Fruit fly (Drosophila melanogaster) whole organism, wandering third instar larva: ENCODE data around the gene Mip.

Experiments
- Abd-B ChIP-seq: fragments of >200 bp; optimal IDR thresholded peaks from 2 replicates; lab custom pipeline; 2017; ENCODE audit warnings: missing biosample characterization, missing genetic modification characterization
- CG32264 ChIP-seq: fragments of 200-800 bp; sonication (Bioruptor generic); optimal IDR thresholded peaks from 2 replicates; lab custom pipeline; 2016; ENCODE audit warnings: missing biosample characterization, missing genetic modification characterization
- Dfd ChIP-seq: fragments of >200 bp; optimal IDR thresholded peaks from 2 replicates; lab custom pipeline; 2017; ENCODE audit warnings: missing biosample characterization, missing genetic modification characterization
- Dif ChIP-seq: fragments of 200-275, 200-300 bp; sonication (Bioruptor generic); optimal IDR thresholded peaks from 2 replicates; lab custom pipeline; 2018; ENCODE audit warnings: missing biosample characterization, missing genetic modification characterization; ENCODE audit not compliant: partially characterized antibody
- GATAd ChIP-seq: sonication (Bioruptor generic); optimal IDR thresholded peaks from 2 replicates; lab custom pipeline; 2016; ENCODE audit warnings: missing biosample characterization, missing genetic modification characterization
- HLH106 ChIP-seq: fragments of 200-800 bp; optimal IDR thresholded peaks from 3 replicates; lab custom pipeline; 2019; ENCODE audit warnings: missing biosample characterization, mild to moderate bottlenecking, missing genetic modification characterization, moderate library complexity
- Hnf4 ChIP-seq: fragments of 200-800 bp; sonication (Bioruptor generic); optimal IDR thresholded peaks from 2 replicates; lab custom pipeline; 2016; ENCODE audit warnings: missing biosample characterization, mild to moderate bottlenecking, missing genetic modification characterization
- Hr78 ChIP-seq: fragments of >200 bp; optimal IDR thresholded peaks from 2 replicates; lab custom pipeline; 2017; ENCODE audit warnings: missing biosample characterization, missing genetic modification characterization
- Hr83 ChIP-seq: fragments of 200-300 bp; sonication (Bioruptor generic); optimal IDR thresholded peaks from 2 replicates; lab custom pipeline; 2016; ENCODE audit warnings: missing biosample characterization, mild to moderate bottlenecking, missing genetic modification characterization, moderate library complexity; ENCODE audit not compliant: poor library complexity, severe bottlenecking
- Mio ChIP-seq: sonication (Bioruptor generic); optimal IDR thresholded peaks from 2 replicates; lab custom pipeline; 2016; ENCODE audit warnings: missing biosample characterization, missing genetic modification characterization
- Myc ChIP-seq: fragments of >200 bp; optimal IDR thresholded peaks from 2 replicates; lab custom pipeline; 2017
- N ChIP-seq: fragments of >200 bp; optimal IDR thresholded peaks from 2 replicates; lab custom pipeline; 2018; ENCODE audit warnings: missing biosample characterization, missing external identifiers, missing genetic modification characterization
- OdsH ChIP-seq: fragments of 200-800 bp; sonication (Bioruptor generic); optimal IDR thresholded peaks from 2 replicates; lab custom pipeline; 2016; ENCODE audit warnings: missing biosample characterization, mild to moderate bottlenecking, missing genetic modification characterization
- Sp1 ChIP-seq: fragments of 200-800 bp; sonication (Bioruptor generic); optimal IDR thresholded peaks from 3 replicates; lab custom pipeline; 2019; ENCODE audit warnings: missing biosample characterization, mild to moderate bottlenecking, missing genetic modification characterization, moderate library complexity
- Vsx2 ChIP-seq: fragments of 200-300, 225-300 bp; sonication (Bioruptor generic); optimal IDR thresholded peaks from 2 replicates; lab custom pipeline; 2018; ENCODE audit warnings: missing biosample characterization, missing genetic modification characterization; ENCODE audit not compliant: partially characterized antibody
- br ChIP-seq: fragments of 200-800 bp; sonication (Bioruptor generic); optimal IDR thresholded peaks from 2 replicates; lab custom pipeline; 2016; ENCODE audit warnings: missing biosample characterization, missing genetic modification characterization
- dmrt93B ChIP-seq: fragments of 200-800 bp; sonication (Bioruptor generic); optimal IDR thresholded peaks from 2 replicates; lab custom pipeline; 2018; ENCODE audit warnings: missing biosample characterization, mild to moderate bottlenecking, missing genetic modification characterization
- dsf ChIP-seq: sonication (Bioruptor generic); optimal IDR thresholded peaks from 2 replicates; lab custom pipeline; 2016; ENCODE audit warnings: missing biosample characterization, missing genetic modification characterization, borderline replicate concordance
- foxo ChIP-seq, 2 experiments: fragments of 200-800 bp; sonication (Bioruptor generic); optimal IDR thresholded peaks; 2 replicates in 1 of 2; 3 replicates in 1 of 2; lab custom pipeline; 2016 to 2017; ENCODE audit warnings: missing biosample characterization in 2 of 2, missing genetic modification characterization in 2 of 2
- fru ChIP-seq: fragments of 200-800 bp; sonication (Bioruptor generic); optimal IDR thresholded peaks from 3 replicates; lab custom pipeline; 2016; ENCODE audit warnings: missing biosample characterization, mild to moderate bottlenecking, missing genetic modification characterization
- h ChIP-seq: fragments of 200-800 bp; sonication (Bioruptor generic); optimal IDR thresholded peaks from 3 replicates; lab custom pipeline; 2016; ENCODE audit warnings: missing biosample characterization, mild to moderate bottlenecking, missing genetic modification characterization
- jim ChIP-seq: fragments of 175-275, 200-325 bp; sonication (Bioruptor generic); optimal IDR thresholded peaks from 2 replicates; lab custom pipeline; 2016; ENCODE audit warnings: missing biosample characterization, mild to moderate bottlenecking, missing genetic modification characterization
- lola ChIP-seq: fragments of >200 bp; optimal IDR thresholded peaks from 2 replicates; lab custom pipeline; 2017; ENCODE audit warnings: missing biosample characterization, missing genetic modification characterization
- pan ChIP-seq: fragments of >200 bp; optimal IDR thresholded peaks from 2 replicates; lab custom pipeline; 2017
- psq ChIP-seq: fragments of 200-800 bp; sonication (Bioruptor generic); optimal IDR thresholded peaks from 3 replicates; lab custom pipeline; 2017; ENCODE audit warnings: missing biosample characterization, mild to moderate bottlenecking, missing genetic modification characterization, moderate library complexity
- rgr ChIP-seq: fragments of 200-800 bp; sonication (Bioruptor generic); optimal IDR thresholded peaks from 3 replicates; lab custom pipeline; 2016; ENCODE audit warnings: missing biosample characterization, mild to moderate bottlenecking, missing genetic modification characterization
- sage ChIP-seq: fragments of 200-800 bp; sonication (Bioruptor generic); optimal IDR thresholded peaks from 2 replicates; lab custom pipeline; 2016; ENCODE audit warnings: missing biosample characterization, mild to moderate bottlenecking, missing genetic modification characterization
- sv ChIP-seq: fragments of 200-800 bp; sonication (Bioruptor generic); optimal IDR thresholded peaks from 3 replicates; lab custom pipeline; 2016; ENCODE audit warnings: missing biosample characterization, missing genetic modification characterization
- tai ChIP-seq: sonication (Bioruptor generic); optimal IDR thresholded peaks from 2 replicates; lab custom pipeline; 2016; ENCODE audit warnings: missing biosample characterization, missing genetic modification characterization
- usp ChIP-seq: fragments of >200 bp; optimal IDR thresholded peaks from 2 replicates; lab custom pipeline; 2017; ENCODE audit warnings: missing biosample characterization, missing genetic modification characterization
- woc ChIP-seq: sonication (Bioruptor generic); optimal IDR thresholded peaks from 2 replicates; lab custom pipeline; 2016; ENCODE audit warnings: missing biosample characterization, mild to moderate bottlenecking, missing genetic modification characterization

Gene Mip

DNA sequence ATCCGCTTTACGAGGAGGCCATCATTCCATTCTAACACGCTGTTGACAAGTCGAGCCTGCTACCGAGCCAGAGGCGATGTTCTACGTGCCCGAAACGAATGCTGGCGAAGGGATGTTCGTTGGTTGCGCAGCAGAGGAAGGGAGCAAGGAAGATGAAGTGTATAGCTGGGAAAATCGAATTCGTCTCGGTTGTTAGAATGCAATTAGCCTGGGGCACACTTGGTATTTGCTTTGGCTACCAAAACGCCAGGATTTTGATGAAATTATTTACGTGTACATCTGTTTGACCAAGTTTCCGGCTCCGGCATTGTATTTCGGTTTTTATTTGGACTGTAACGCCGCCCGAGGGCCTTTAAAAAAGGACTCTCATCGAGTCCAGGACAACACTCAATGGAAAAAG is 8.0 kb upstream of the Mip start:
- TF ChIP-seq psq = no peak
- TF ChIP-seq Hnf4 (GFP tag; lab: Kevin White, UChicago) = no peak
- TF ChIP-seq sv (GFP tag; lab: Kevin White, UChicago) = no peak
- TF ChIP-seq Hr78 (GFP tag; lab: Kevin White, UChicago) = no peak
- no peak for TF ChIP-seq lola (GFP tag; lab: Kevin White, UChicago)
- no peak for TF ChIP-seq OdsH (GFP tag; lab: Kevin White, UChicago)
- TF ChIP-seq fru = no peak
- no peak for TF ChIP-seq br (GFP tag; lab: Kevin White, UChicago)
- TF ChIP-seq tai = no peak
- TF ChIP-seq woc (GFP tag; lab: Kevin White, UChicago) = no peak
- no peak for TF ChIP-seq Mio
- TF ChIP-seq HLH106 (tag; lab: Kevin White, UChicago) = no peak
- no peak for TF ChIP-seq Hr83 (GFP tag; lab: Kevin White, UChicago)
- no peak for TF ChIP-seq Sp1 (GFP tag; lab: Kevin White, UChicago)
- TF ChIP-seq, all 38 proteins: peak for 0

DNA sequence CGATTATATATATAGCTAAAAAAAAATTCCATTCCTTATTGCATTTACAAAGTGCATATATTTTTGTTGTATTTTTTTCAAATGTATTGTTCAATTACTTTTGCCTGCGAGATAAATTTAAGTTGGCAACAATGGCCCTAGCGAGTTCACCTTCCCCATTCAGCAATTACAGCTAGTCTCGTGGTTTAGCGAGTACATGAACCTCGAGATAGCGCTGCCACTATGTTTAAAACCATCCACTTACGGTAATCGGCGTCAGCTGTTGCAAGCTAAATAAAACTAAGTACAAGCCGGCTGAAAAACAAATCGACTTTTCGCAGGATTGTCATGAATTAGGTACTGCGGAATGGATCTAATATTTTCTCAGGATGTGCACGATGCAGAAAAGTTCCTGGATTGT is 3.3 kb upstream of the Mip start:
- peak; percentile 74 for TF ChIP-seq Myc
- no peak for TF ChIP-seq dmrt93B (GFP tag; lab: Kevin White, UChicago)
- TF ChIP-seq rgr = peak; percentile 28
- peak; percentile 40 for TF ChIP-seq fru

DNA sequence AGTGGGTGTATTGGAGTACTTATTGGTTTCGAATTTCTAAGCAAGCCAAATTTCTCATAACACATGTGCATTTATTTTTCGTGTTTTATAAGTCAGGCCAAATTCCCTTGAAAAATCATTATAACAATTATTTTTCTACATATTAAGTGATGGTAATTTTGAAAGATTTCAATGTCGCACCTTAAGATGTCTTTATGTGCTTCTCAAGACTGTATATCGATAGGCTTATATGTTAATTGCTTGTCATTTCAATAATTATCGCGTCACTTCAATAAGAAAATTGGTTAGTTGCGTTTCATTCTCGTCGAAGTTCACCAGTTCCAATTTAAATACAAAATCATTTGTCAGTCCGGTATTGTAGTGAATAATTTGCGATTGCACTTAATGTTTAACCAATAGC is 2.1 kb upstream of the Mip start, which contains the start of gene CG7692:
CG7692 (plus strand) TSS at position 301 of the 400 bp plus-strand sequence.
- no peak for TF ChIP-seq Hr78 (GFP tag; lab: Kevin White, UChicago)
- TF ChIP-seq Mio = no peak
- TF ChIP-seq foxo (GFP tag; optimal IDR thresholded peaks at IDR 0.05; lab: Kevin White, UChicago) = no peak
- TF ChIP-seq usp (GFP tag; lab: Kevin White, UChicago) = no peak
- TF ChIP-seq N (GFP tag; lab: Kevin White, UChicago) = no peak
- TF ChIP-seq dsf = no peak
- TF ChIP-seq, all 38 proteins: peak for 0

DNA sequence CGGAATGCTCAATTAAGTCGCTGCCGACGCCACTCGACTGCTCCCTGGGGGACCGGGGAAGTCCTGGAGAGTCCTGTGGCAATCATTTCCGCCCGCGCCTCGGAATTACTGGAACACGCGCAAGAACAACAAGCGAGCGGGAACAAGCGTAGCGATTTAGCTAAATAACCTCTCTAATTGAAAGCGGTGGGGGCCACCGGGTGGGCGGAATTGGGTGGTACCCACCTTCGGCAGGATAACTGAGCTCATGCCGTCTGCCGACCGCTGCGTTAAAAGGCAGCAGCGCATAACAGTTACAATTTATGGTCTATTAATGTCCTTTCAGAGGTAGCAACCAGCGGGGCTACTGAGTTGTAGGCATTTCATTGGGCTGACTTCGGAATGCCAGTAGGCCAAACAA is 3.1 kb downstream of the Mip start:
- no peak for TF ChIP-seq Vsx2 (GFP tag; lab: Kevin White, UChicago)
- no peak for TF ChIP-seq Mio
- TF ChIP-seq rgr = no peak
- TF ChIP-seq Dfd (GFP tag; lab: Kevin White, UChicago) = no peak
- no peak for TF ChIP-seq h
- TF ChIP-seq pan (lab: Kevin White, UChicago) = no peak
- TF ChIP-seq CG32264 (GFP tag; lab: Kevin White, UChicago) = no peak
- no peak for TF ChIP-seq foxo (GFP tag; optimal IDR thresholded peaks at IDR 0.05; lab: Kevin White, UChicago)
- TF ChIP-seq dmrt93B (GFP tag; lab: Kevin White, UChicago) = no peak
- TF ChIP-seq Dif = no peak
- no peak for TF ChIP-seq sv (GFP tag; lab: Kevin White, UChicago)

DNA sequence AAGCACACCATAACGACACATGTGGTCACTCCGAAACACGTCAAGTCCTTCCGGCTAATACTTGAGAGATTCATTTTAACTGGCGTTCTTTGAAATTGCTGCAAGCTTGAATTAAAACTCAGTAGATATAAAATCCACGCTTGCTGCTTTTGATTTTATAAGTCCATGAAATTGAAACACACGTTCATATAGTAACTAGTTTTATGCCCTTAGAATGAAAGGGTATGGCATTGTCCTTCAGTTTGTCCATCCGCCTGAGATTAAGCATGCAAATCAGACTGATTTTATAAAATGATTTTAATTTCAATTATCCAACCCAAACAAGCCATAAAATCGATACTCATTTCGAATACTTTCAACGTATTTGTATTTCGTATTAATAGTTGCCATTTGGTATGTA is 4.9 kb downstream of the Mip start, which contains the start of gene brv2:
brv2 (minus strand) TSS at position 101 of the 400 bp plus-strand sequence.
- no peak for TF ChIP-seq pan (lab: Kevin White, UChicago)
- no peak for TF ChIP-seq lola (GFP tag; lab: Kevin White, UChicago)
- no peak for TF ChIP-seq sage (GFP tag; lab: Kevin White, UChicago)
- TF ChIP-seq Dif = no peak
- TF ChIP-seq Vsx2 (GFP tag; lab: Kevin White, UChicago) = no peak
- TF ChIP-seq N (GFP tag; lab: Kevin White, UChicago) = no peak
- TF ChIP-seq Abd-B = no peak
- TF ChIP-seq sv (GFP tag; lab: Kevin White, UChicago) = no peak
- no peak for TF ChIP-seq usp (GFP tag; lab: Kevin White, UChicago)
- no peak for TF ChIP-seq Hr83 (GFP tag; lab: Kevin White, UChicago)
- no peak for TF ChIP-seq jim

DNA sequence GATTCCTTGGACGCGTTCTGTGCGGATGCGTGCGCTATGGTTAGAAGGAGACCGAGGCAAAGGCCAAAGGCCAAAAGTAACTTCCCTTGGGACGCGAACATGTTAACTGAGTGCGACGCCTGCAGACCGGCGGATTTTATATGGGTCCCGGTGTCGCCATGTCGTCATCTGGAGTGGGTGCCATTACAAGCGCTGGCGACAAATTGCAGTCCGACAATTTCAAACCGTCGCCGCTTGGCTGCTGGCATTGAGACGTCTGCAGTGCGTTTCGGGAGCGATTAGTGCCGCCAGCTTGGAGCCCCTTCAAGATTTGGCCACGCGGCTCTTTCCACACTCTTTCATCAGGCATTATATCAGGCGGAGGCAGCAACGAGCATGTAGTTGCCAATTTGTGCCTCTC is 8.2 kb downstream of the Mip start, which contains the start of gene CG13727:
CG13727 (minus strand) TSS at position 101 of the 400 bp plus-strand sequence.
- no peak for TF ChIP-seq dsf
- TF ChIP-seq GATAd (GFP tag; lab: Kevin White, UChicago) = no peak
- TF ChIP-seq br (GFP tag; lab: Kevin White, UChicago) = no peak
- no peak for TF ChIP-seq jim
